Fruit fly (Drosophila melanogaster) whole organism, embryonic: Measurements from ENCODE around the gene CG43094.

ENCODE experiments used
- Ada2b ChIP-seq: fragments of 200-800 bp; sonication (Bioruptor generic); IDR thresholded peaks from 2 replicates; pipeline ENCODE4 v1.3.6; 2022; ENCODE audit warnings: missing biosample characterization, missing genetic modification characterization
- B-H2 ChIP-seq: fragments of 200-800 bp; sonication (Bioruptor generic); optimal IDR thresholded peaks from 2 replicates; lab custom pipeline; 2018; ENCODE audit warnings: missing biosample characterization, mild to moderate bottlenecking, missing genetic modification characterization
- CG10543 ChIP-seq: fragments of 200-800 bp; sonication (Bioruptor generic); optimal IDR thresholded peaks from 3 replicates; lab custom pipeline; 2017; ENCODE audit warnings: missing biosample characterization, mild to moderate bottlenecking, missing genetic modification characterization, moderate library complexity
- CG11398 ChIP-seq: fragments of 200-800 bp; sonication (Bioruptor generic); optimal IDR thresholded peaks from 2 replicates; lab custom pipeline; 2016; ENCODE audit warnings: missing biosample characterization, missing genetic modification characterization
- CG11456 ChIP-seq: fragments of 200-800 bp; sonication (Bioruptor generic); IDR thresholded peaks from 3 replicates; pipeline ENCODE4 v1.3.6; 2022; ENCODE audit warnings: missing biosample characterization, missing genetic modification characterization
- CG11695 ChIP-seq: fragments of 200-800 bp; sonication (Bioruptor generic); IDR thresholded peaks from 3 replicates; pipeline ENCODE4 v1.3.6; 2022; ENCODE audit warnings: missing biosample characterization, missing genetic modification characterization
- CG11696 ChIP-seq: fragments of 200-800 bp; sonication (Bioruptor generic); IDR thresholded peaks from 2 replicates; pipeline ENCODE4 v1.3.6; 2022; ENCODE audit warnings: missing biosample characterization, missing genetic modification characterization
- CG12236 ChIP-seq: fragments of 200-800 bp; sonication (Bioruptor generic); optimal IDR thresholded peaks from 2 replicates; lab custom pipeline; 2016; ENCODE audit warnings: missing biosample characterization, missing genetic modification characterization
- CG14965 ChIP-seq: fragments of 200-800 bp; sonication (Bioruptor generic); optimal IDR thresholded peaks from 2 replicates; lab custom pipeline; 2016; ENCODE audit warnings: missing biosample characterization, missing genetic modification characterization, borderline replicate concordance
- CG15696 ChIP-seq: fragments of 200-800 bp; sonication (Bioruptor generic); optimal IDR thresholded peaks from 2 replicates; lab custom pipeline; 2019; ENCODE audit warnings: missing biosample characterization, mild to moderate bottlenecking, missing genetic modification characterization, moderate library complexity
- CG1603 ChIP-seq: fragments of 200-800 bp; sonication (Bioruptor generic); optimal IDR thresholded peaks from 2 replicates; lab custom pipeline; 2019; ENCODE audit warnings: missing biosample characterization, mild to moderate bottlenecking, missing genetic modification characterization, moderate library complexity
- CG1647 ChIP-seq: fragments of 200-800 bp; sonication (Bioruptor generic); optimal IDR thresholded peaks from 3 replicates; lab custom pipeline; 2016; ENCODE audit warnings: missing biosample characterization, missing genetic modification characterization
- CG2678 ChIP-seq: fragments of 200-800 bp; sonication (Bioruptor generic); optimal IDR thresholded peaks from 3 replicates; lab custom pipeline; 2019; ENCODE audit warnings: missing biosample characterization, mild to moderate bottlenecking, missing genetic modification characterization, moderate library complexity
- CG34422 ChIP-seq: fragments of 200-800 bp; sonication (Bioruptor generic); IDR thresholded peaks from 3 replicates; pipeline ENCODE4 v1.3.6; 2022; ENCODE audit warnings: missing biosample characterization, missing genetic modification characterization
- CG4424 ChIP-seq: fragments of 200-800 bp; sonication (Bioruptor generic); optimal IDR thresholded peaks from 3 replicates; lab custom pipeline; 2016; ENCODE audit warnings: missing biosample characterization, missing genetic modification characterization
- CG4617 ChIP-seq: fragments of 200-800 bp; sonication (Bioruptor generic); optimal IDR thresholded peaks from 3 replicates; lab custom pipeline; 2016; ENCODE audit warnings: missing biosample characterization, missing genetic modification characterization, borderline replicate concordance
- CG6854 ChIP-seq: fragments of 200-800 bp; sonication (Bioruptor generic); optimal IDR thresholded peaks from 3 replicates; lab custom pipeline; 2017; ENCODE audit warnings: missing biosample characterization, mild to moderate bottlenecking, missing genetic modification characterization
- CG8290 ChIP-seq, 3 experiments: fragments of 200-800 bp; sonication (Bioruptor generic); optimal IDR thresholded peaks; 2 replicates each; lab custom pipeline; 2016 to 2019; ENCODE audit warnings: missing biosample characterization in 3 of 3, missing genetic modification characterization in 3 of 3, mild to moderate bottlenecking in 2 of 3, moderate library complexity in 1 of 3
- CG9437 ChIP-seq: fragments of 200-800 bp; sonication (Bioruptor generic); optimal IDR thresholded peaks from 2 replicates; lab custom pipeline; 2018; ENCODE audit warnings: missing biosample characterization, mild to moderate bottlenecking, missing genetic modification characterization
- CG9876 ChIP-seq: fragments of 200-800 bp; sonication (Bioruptor generic); optimal IDR thresholded peaks from 2 replicates; lab custom pipeline; 2016; ENCODE audit warnings: missing biosample characterization, missing genetic modification characterization
- Chrac-16 ChIP-seq: fragments of 200-800 bp; sonication (Bioruptor generic); optimal IDR thresholded peaks from 3 replicates; lab custom pipeline; 2016; ENCODE audit warnings: missing biosample characterization, missing genetic modification characterization
- Drgx ChIP-seq: fragments of 200-800 bp; sonication (Bioruptor generic); IDR thresholded peaks from 2 replicates; pipeline ENCODE4 v1.3.6; 2022; ENCODE audit warnings: missing biosample characterization, missing genetic modification characterization
- GATAe ChIP-seq: fragments of 200-800 bp; sonication (Bioruptor generic); conservative IDR thresholded peaks from 2 replicates; pipeline ENCODE4 v1.3.6; 2022; ENCODE audit warnings: missing biosample characterization, missing genetic modification characterization
- HHEX ChIP-seq: fragments of 200-800 bp; sonication (Bioruptor generic); optimal IDR thresholded peaks from 3 replicates; lab custom pipeline; 2017; ENCODE audit warnings: missing biosample characterization, mild to moderate bottlenecking, missing genetic modification characterization, missing genetic modification reagents
- HLH3B ChIP-seq: fragments of 200-800 bp; sonication (Bioruptor generic); IDR thresholded peaks from 2 replicates; pipeline ENCODE4 v1.3.6; 2022; ENCODE audit warnings: missing biosample characterization, missing genetic modification characterization
- Kr ChIP-seq: fragments of 200-800 bp; sonication (Bioruptor generic); optimal IDR thresholded peaks from 2 replicates; lab custom pipeline; 2017; ENCODE audit warnings: missing biosample characterization, mild to moderate bottlenecking, missing genetic modification characterization
- MBD-R2 ChIP-seq: fragments of 200-800 bp; sonication (Bioruptor generic); IDR thresholded peaks from 2 replicates; pipeline ENCODE4 v1.3.6; 2022; ENCODE audit warnings: missing biosample characterization, missing genetic modification characterization
- MESR4 ChIP-seq: fragments of 200-800 bp; sonication (Bioruptor generic); optimal IDR thresholded peaks from 2 replicates; lab custom pipeline; 2018; ENCODE audit warnings: missing biosample characterization, mild to moderate bottlenecking, missing genetic modification characterization, moderate library complexity
- Sry-β ChIP-seq: fragments of 200-800 bp; sonication (Bioruptor generic); optimal IDR thresholded peaks from 2 replicates; lab custom pipeline; 2018; ENCODE audit warnings: missing biosample characterization, mild to moderate bottlenecking, missing genetic modification characterization, moderate library complexity
- Taf1 ChIP-seq: fragments of 200-800 bp; sonication (Bioruptor generic); IDR thresholded peaks from 2 replicates; pipeline ENCODE4 v1.3.6; 2022; ENCODE audit warnings: missing biosample characterization, missing genetic modification characterization
- Xbp1 ChIP-seq: fragments of 200-800 bp; sonication (Bioruptor generic); optimal IDR thresholded peaks from 3 replicates; lab custom pipeline; 2016; ENCODE audit warnings: missing biosample characterization, mild to moderate bottlenecking, missing genetic modification characterization
- abd-A ChIP-seq: fragments of 200-800 bp; sonication (Bioruptor generic); optimal IDR thresholded peaks from 3 replicates; lab custom pipeline; 2019; ENCODE audit warnings: missing biosample characterization, mild to moderate bottlenecking, missing genetic modification characterization, moderate library complexity
- amos ChIP-seq: fragments of 200-800 bp; sonication (Bioruptor generic); IDR thresholded peaks from 2 replicates; pipeline ENCODE4 v1.3.6; 2022; ENCODE audit warnings: missing biosample characterization, missing genetic modification characterization; ENCODE audit not compliant: partially characterized antibody
- ato ChIP-seq: fragments of 200-800 bp; sonication (Bioruptor generic); IDR thresholded peaks from 2 replicates; pipeline ENCODE4 v1.3.6; 2022; ENCODE audit warnings: missing biosample characterization, missing genetic modification characterization; ENCODE audit not compliant: partially characterized antibody
- cas ChIP-seq: fragments of 200-800 bp; sonication (Bioruptor generic); IDR thresholded peaks from 2 replicates; pipeline ENCODE4 v1.3.6; 2022; ENCODE audit warnings: missing biosample characterization, missing genetic modification characterization
- cg ChIP-seq: fragments of 200-800 bp; sonication (Bioruptor generic); optimal IDR thresholded peaks from 3 replicates; lab custom pipeline; 2019; ENCODE audit warnings: missing biosample characterization, mild to moderate bottlenecking, missing genetic modification characterization, moderate library complexity
- chm ChIP-seq: fragments of 200-800 bp; sonication (Bioruptor generic); IDR thresholded peaks from 2 replicates; pipeline ENCODE4 v1.3.6; 2022; ENCODE audit warnings: missing biosample characterization, missing genetic modification characterization
- dysf ChIP-seq: fragments of 200-800 bp; sonication (Bioruptor generic); IDR thresholded peaks from 3 replicates; pipeline ENCODE4 v1.3.6; 2022; ENCODE audit warnings: missing biosample characterization, missing genetic modification characterization
- fd64A ChIP-seq: fragments of 200-800 bp; sonication (Bioruptor generic); optimal IDR thresholded peaks from 3 replicates; lab custom pipeline; 2018; ENCODE audit warnings: missing biosample characterization, mild to moderate bottlenecking, missing genetic modification characterization
- hkb ChIP-seq, 2 experiments: fragments of 200-800 bp in 1 of 2; fragments of >200 bp in 1 of 2; sonication (Bioruptor generic) in 1 of 2; IDR thresholded peaks in 1 of 2; optimal IDR thresholded peaks in 1 of 2; 2 replicates each; pipeline versions ENCODE4 v1.3.6 to Lab custom; 2017 to 2022; ENCODE audit warnings: missing biosample characterization in 1 of 2, missing genetic modification characterization in 1 of 2
- knrl ChIP-seq: fragments of 200-800 bp; sonication (Bioruptor generic); IDR thresholded peaks from 3 replicates; pipeline ENCODE4 v1.3.6; 2022; ENCODE audit warnings: missing biosample characterization, missing genetic modification characterization; ENCODE audit not compliant: partially characterized antibody
- onecut ChIP-seq: fragments of 200-800 bp; sonication (Bioruptor generic); IDR thresholded peaks from 2 replicates; pipeline ENCODE4 v1.3.6; 2022; ENCODE audit warnings: missing biosample characterization, missing genetic modification characterization
- otp ChIP-seq: fragments of 200-800 bp; sonication (Bioruptor generic); IDR thresholded peaks from 3 replicates; pipeline ENCODE4, ENCODE4 v1.3.6; 2022; ENCODE audit warnings: missing biosample characterization, missing genetic modification characterization
- pho ChIP-seq: fragments of 200-800 bp; sonication (Bioruptor generic); optimal IDR thresholded peaks from 2 replicates; lab custom pipeline; 2016; ENCODE audit warnings: missing biosample characterization, missing genetic modification characterization
- sima ChIP-seq: fragments of 200-800 bp; sonication (Bioruptor generic); optimal IDR thresholded peaks from 2 replicates; lab custom pipeline; 2016; ENCODE audit warnings: missing biosample characterization, missing genetic modification characterization
- slbo ChIP-seq: fragments of 200-800 bp; sonication (Bioruptor generic); IDR thresholded peaks from 2 replicates; pipeline ENCODE4 v1.3.6; 2022; ENCODE audit warnings: missing biosample characterization, missing genetic modification characterization
- tx ChIP-seq: fragments of 200-800 bp; sonication (Bioruptor generic); optimal IDR thresholded peaks from 2 replicates; lab custom pipeline; 2016; ENCODE audit warnings: missing biosample characterization, missing genetic modification characterization
- unpg ChIP-seq: fragments of 200-800 bp; sonication (Bioruptor generic); optimal IDR thresholded peaks from 3 replicates; lab custom pipeline; 2018; ENCODE audit warnings: missing biosample characterization, mild to moderate bottlenecking, missing genetic modification characterization, moderate library complexity
- vnd ChIP-seq: fragments of 200-800 bp; sonication (Bioruptor generic); IDR thresholded peaks from 3 replicates; pipeline ENCODE4 v1.3.6; 2022; ENCODE audit warnings: missing biosample characterization, missing genetic modification characterization; ENCODE audit not compliant: partially characterized antibody
- wdn ChIP-seq: fragments of 200-800 bp; sonication (Bioruptor generic); IDR thresholded peaks from 2 replicates; pipeline ENCODE4 v1.3.6; 2022; ENCODE audit warnings: missing biosample characterization, missing genetic modification characterization

CG43094 gene

dm6 chr3R:22751111-22751510, 19.7 kb downstream of the CG43094 start:
- TF ChIP-seq CG4617 (GFP tag; lab: Kevin White, UChicago) (no peak), knrl (GFP tag; lab: Robert Waterston, UW) (no peak), hkb (optimal IDR thresholded peaks at IDR 0.05; lab: Kevin White, UChicago) (no peak), hkb (GFP tag; IDR thresholded peaks at IDR 0.05; lab: Robert Waterston, UW) (peak; percentile 35; the same call in 1 of the 2 replicates), Kr (GFP tag; lab: Kevin White, UChicago) (no peak), HLH3B (no peak), CG8290 (GFP tag; optimal IDR thresholded peaks at IDR 0.05; lab: Kevin White, UChicago) (no peak), CG8290 (tag; optimal IDR thresholded peaks at IDR 0.05; lab: Kevin White, UChicago) (peak in 1 of 2 experiments; percentile 5), ato (GFP tag; lab: Robert Waterston, UW) (no peak), MESR4 (no peak), tx (GFP tag; lab: Kevin White, UChicago) (no peak), otp (GFP tag; lab: Robert Waterston, UW) (no peak), Chrac-16 (GFP tag; lab: Kevin White, UChicago) (no peak), CG1647 (GFP tag; lab: Kevin White, UChicago) (no peak), dysf (GFP tag; lab: Robert Waterston, UW) (no peak), abd-A (tag; lab: Kevin White, UChicago) (no peak), slbo (GFP tag; lab: Robert Waterston, UW) (peak; percentile 15; the same call in 1 of the 2 replicates), GATAe (GFP tag; lab: Robert Waterston, UW) (no peak), fd64A (GFP tag; lab: Kevin White, UChicago) (no peak), CG6854 (GFP tag; lab: Kevin White, UChicago) (no peak), Ada2b (GFP tag; lab: Robert Waterston, UW) (peak; percentile 23; the same call in 1 of the 2 replicates), Xbp1 (GFP tag; lab: Kevin White, UChicago) (no peak), wdn (GFP tag; lab: Robert Waterston, UW) (no peak), CG2678 (no peak), vnd (GFP tag; lab: Robert Waterston, UW) (no peak), Taf1 (no peak), CG4424 (no peak), cg (GFP tag; lab: Kevin White, UChicago) (peak; percentile 60), chm (GFP tag; lab: Robert Waterston, UW) (no peak), unpg (GFP tag; lab: Kevin White, UChicago) (peak; percentile 2), HHEX (GFP tag; lab: Kevin White, UChicago) (no peak), CG11398 (GFP tag; lab: Kevin White, UChicago) (no peak), CG15696 (tag; lab: Kevin White, UChicago) (no peak), pho (GFP tag; lab: Kevin White, UChicago) (no peak), onecut (peak; percentile 49; the same call in 1 of the 2 replicates), CG11696 (GFP tag; lab: Robert Waterston, UW) (peak; percentile 57), CG10543 (GFP tag; lab: Kevin White, UChicago) (no peak), B-H2 (GFP tag; lab: Kevin White, UChicago) (no peak), CG34422 (GFP tag; lab: Robert Waterston, UW) (no peak), CG11695 (GFP tag; lab: Robert Waterston, UW) (0 out of 3 replicates have a peak, but pooled peaks have one; percentile 17), CG14965 (no peak), Drgx (GFP tag; lab: Robert Waterston, UW) (0 out of 2 replicates have a peak, but pooled peaks have one; percentile 28), sima (GFP tag; lab: Kevin White, UChicago) (no peak), MBD-R2 (GFP tag; lab: Robert Waterston, UW) (no peak), cas (no peak), CG12236 (GFP tag; lab: Kevin White, UChicago) (no peak), CG1603 (tag; lab: Kevin White, UChicago) (peak; percentile 3), CG11456 (no peak), CG9876 (no peak), amos (GFP tag; lab: Robert Waterston, UW) (no peak), CG9437 (GFP tag; lab: Kevin White, UChicago) (no peak), Sry-β (GFP tag; lab: Kevin White, UChicago) (no peak)
